Worm (Caenorhabditis elegans) whole organism, L4 larva: Measurements from ENCODE around the gene R12B2.3.

Source experiments
- ama-1 ChIP-seq: fragments of 150-350 bp; optimal IDR thresholded peaks from 2 replicates; lab custom pipeline; 2014; ENCODE audit warnings: inconsistent platforms, mixed read lengths
- ces-1 ChIP-seq: fragments of 150-350 bp; sonication (generic microtip); optimal IDR thresholded peaks from 4 replicates; lab custom pipeline; 2014; ENCODE audit warnings: missing biosample characterization, missing genetic modification reagents, missing genetic modification characterization
- duxl-1 ChIP-seq: sonication (generic microtip); optimal IDR thresholded peaks from 2 replicates; lab custom pipeline; 2016; ENCODE audit warnings: mild to moderate bottlenecking, missing genetic modification characterization, moderate library complexity, missing compliant biosample characterization; ENCODE audit not compliant: poor library complexity
- fkh-10 ChIP-seq: fragments of 150-350 bp; optimal IDR thresholded peaks from 2 replicates; lab custom pipeline; 2014; ENCODE audit warnings: missing biosample characterization, missing genetic modification reagents, missing genetic modification characterization
- lin-39 ChIP-seq: fragments of 150-350 bp; optimal IDR thresholded peaks from 2 replicates; lab custom pipeline; 2014; ENCODE audit warnings: missing biosample characterization, missing genetic modification reagents, missing genetic modification characterization
- mdl-1 ChIP-seq, 2 experiments: fragments of 150-350 bp in 1 of 2; sonication (generic microtip) in 1 of 2; optimal IDR thresholded peaks; 2 replicates each; lab custom pipeline; 2014 to 2017; ENCODE audit warnings: missing biosample characterization in 2 of 2, missing genetic modification characterization in 2 of 2
- mxl-3 ChIP-seq: fragments of 200-800 bp; sonication (Bioruptor generic); optimal IDR thresholded peaks from 2 replicates; lab custom pipeline; 2018; ENCODE audit warnings: mild to moderate bottlenecking, missing genetic modification characterization, missing compliant biosample characterization
- nhr-10 ChIP-seq: fragments of 150-350 bp; optimal IDR thresholded peaks from 2 replicates; lab custom pipeline; 2014; ENCODE audit warnings: missing biosample characterization, missing genetic modification characterization
- nhr-11 ChIP-seq: fragments of 150-350 bp; optimal IDR thresholded peaks from 2 replicates; lab custom pipeline; 2014; ENCODE audit warnings: missing biosample characterization, missing genetic modification characterization
- nhr-111 ChIP-seq: fragments of 200-800 bp; sonication (Bioruptor generic); optimal IDR thresholded peaks from 2 replicates; lab custom pipeline; 2018; ENCODE audit warnings: mild to moderate bottlenecking, missing genetic modification characterization, missing compliant biosample characterization
- skn-1 ChIP-seq: fragments of 150-350 bp; optimal IDR thresholded peaks from 2 replicates; lab custom pipeline; 2014; ENCODE audit warnings: missing biosample characterization, missing genetic modification characterization
- snpc-4 ChIP-seq: fragments of 150-350 bp; optimal IDR thresholded peaks from 2 replicates; lab custom pipeline; 2014; ENCODE audit warnings: missing biosample characterization, missing genetic modification characterization

DNA sequence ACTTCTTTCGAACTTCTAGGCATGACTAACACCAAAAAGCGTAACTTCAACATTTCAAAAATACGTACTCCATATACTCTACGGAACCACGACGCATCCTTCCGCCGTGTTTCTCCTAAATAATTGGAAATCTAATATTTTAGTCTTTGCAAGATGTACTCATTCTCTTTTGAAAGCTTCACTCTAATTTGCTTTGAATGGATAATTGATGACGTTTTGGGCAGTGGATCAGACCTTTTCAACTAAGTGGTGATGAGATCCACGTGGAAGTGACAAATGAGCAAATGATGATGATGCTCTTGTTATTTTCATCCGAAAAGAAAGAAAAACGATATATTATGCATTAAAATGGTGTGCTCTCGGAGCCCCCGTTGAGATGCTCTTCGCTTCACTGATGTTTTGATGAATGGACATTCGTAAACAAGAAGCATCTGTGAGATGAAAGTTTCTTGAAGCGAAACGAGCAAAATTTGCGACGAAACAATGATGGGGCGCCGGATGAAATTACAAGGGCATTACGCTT is 19.1 kb downstream of the R12B2.3 start:
- TF ChIP-seq ces-1 = no peak
- TF ChIP-seq skn-1 (tag; lab: Kevin White, UChicago) = no peak
- no peak for TF ChIP-seq nhr-11
- TF ChIP-seq nhr-111 (GFP tag; lab: Kevin White, UChicago) = no peak
- TF ChIP-seq mxl-3 (GFP tag; lab: Kevin White, UChicago) = no peak
- no peak for TF ChIP-seq snpc-4
- no peak for TF ChIP-seq duxl-1 (tag; lab: Kevin White, UChicago)
- TF ChIP-seq lin-39 (tag; lab: Kevin White, UChicago) = no peak
- TF ChIP-seq mdl-1 (tag; optimal IDR thresholded peaks at IDR 0.05; lab: Kevin White, UChicago) = no peak
- TF ChIP-seq ama-1 (lab: Kevin White, UChicago) = no peak
- TF ChIP-seq fkh-10 (GFP tag; lab: Kevin White, UChicago) = no peak
- TF ChIP-seq nhr-10 = no peak
